Fruit fly (Drosophila melanogaster) whole organism, embryonic: ENCODE results near the gene rb.
A peak's percentile ranks its signal among the peaks of the same experiment; 100 is the strongest.

Experiments used
- Bgb ChIP-seq: fragments of 200-800 bp; sonication (Bioruptor generic); IDR thresholded peaks from 2 replicates; pipeline ENCODE4 v1.3.6; 2022; ENCODE audit warnings: missing biosample characterization, missing genetic modification characterization; ENCODE audit not compliant: partially characterized antibody
- CG10321 ChIP-seq: fragments of 200-800 bp; sonication (Bioruptor generic); IDR thresholded peaks from 2 replicates; pipeline ENCODE4 v1.3.6; 2022; ENCODE audit warnings: missing biosample characterization, missing genetic modification characterization
- CG10462 ChIP-seq: fragments of 200-800 bp; sonication (Bioruptor generic); optimal IDR thresholded peaks from 2 replicates; lab custom pipeline; 2016; ENCODE audit warnings: missing biosample characterization, missing genetic modification characterization
- CG10565 ChIP-seq: fragments of 200-800 bp; sonication (Bioruptor generic); optimal IDR thresholded peaks from 3 replicates; lab custom pipeline; 2016; ENCODE audit warnings: missing biosample characterization, mild to moderate bottlenecking, missing genetic modification characterization
- CG10959 ChIP-seq: fragments of 200-800 bp; sonication (Bioruptor generic); IDR thresholded peaks from 2 replicates; pipeline ENCODE4 v1.3.6; 2022; ENCODE audit warnings: missing biosample characterization, missing genetic modification characterization
- CG11723 ChIP-seq: fragments of 200-800 bp; sonication (Bioruptor generic); optimal IDR thresholded peaks from 2 replicates; lab custom pipeline; 2017; ENCODE audit warnings: missing biosample characterization, mild to moderate bottlenecking, missing genetic modification characterization
- CG13624 ChIP-seq: fragments of 200-800 bp; sonication (Bioruptor generic); optimal IDR thresholded peaks from 2 replicates; lab custom pipeline; 2016; ENCODE audit warnings: missing biosample characterization, missing genetic modification characterization
- CG14014 ChIP-seq: fragments of 200-800 bp; sonication (Bioruptor generic); IDR thresholded peaks from 2 replicates; pipeline ENCODE4 v1.3.6; 2022; ENCODE audit warnings: missing biosample characterization, missing genetic modification characterization
- CG17359 ChIP-seq: fragments of 200-800 bp; sonication (Bioruptor generic); optimal IDR thresholded peaks from 3 replicates; lab custom pipeline; 2018; ENCODE audit warnings: missing biosample characterization, mild to moderate bottlenecking, missing genetic modification characterization, moderate library complexity
- CG17568 ChIP-seq: fragments of 200-800 bp; sonication (Bioruptor generic); optimal IDR thresholded peaks from 2 replicates; lab custom pipeline; 2018; ENCODE audit warnings: missing biosample characterization, mild to moderate bottlenecking, missing genetic modification characterization, moderate library complexity
- CG18011 ChIP-seq: fragments of 200-800 bp; sonication (Bioruptor generic); optimal IDR thresholded peaks from 2 replicates; lab custom pipeline; 2017; ENCODE audit warnings: missing biosample characterization, missing genetic modification characterization, mild to moderate bottlenecking, moderate library complexity, missing genotype
- CG2116 ChIP-seq: fragments of 200-800 bp; sonication (Bioruptor generic); optimal IDR thresholded peaks from 3 replicates; lab custom pipeline; 2018; ENCODE audit warnings: missing biosample characterization, mild to moderate bottlenecking, missing genetic modification characterization
- CG2199 ChIP-seq: fragments of 200-800 bp; sonication (Bioruptor generic); IDR thresholded peaks from 3 replicates; pipeline ENCODE4 v1.3.6; 2022; ENCODE audit warnings: missing biosample characterization, missing genetic modification characterization
- CG2678 ChIP-seq: fragments of 200-800 bp; sonication (Bioruptor generic); optimal IDR thresholded peaks from 3 replicates; lab custom pipeline; 2019; ENCODE audit warnings: missing biosample characterization, mild to moderate bottlenecking, missing genetic modification characterization, moderate library complexity
- CG31441 ChIP-seq: fragments of 200-800 bp; sonication (Bioruptor generic); IDR thresholded peaks from 2 replicates; pipeline ENCODE4 v1.3.6; 2022; ENCODE audit warnings: missing biosample characterization, missing genetic modification characterization
- CG3838 ChIP-seq: fragments of 200-800 bp; sonication (Bioruptor generic); optimal IDR thresholded peaks from 3 replicates; lab custom pipeline; 2016; ENCODE audit warnings: missing biosample characterization, missing genetic modification characterization
- CG3847 ChIP-seq: fragments of 200-800 bp; sonication (Bioruptor generic); IDR thresholded peaks from 2 replicates; pipeline ENCODE4 v1.3.6; 2022; ENCODE audit warnings: missing biosample characterization, missing genetic modification characterization
- CG4404 ChIP-seq: fragments of 200-800 bp; sonication (Bioruptor generic); IDR thresholded peaks from 2 replicates; pipeline ENCODE4 v1.3.6; 2022; ENCODE audit warnings: missing biosample characterization, missing genetic modification characterization
- CG5245 ChIP-seq: fragments of 200-800 bp; sonication (Bioruptor generic); optimal IDR thresholded peaks from 3 replicates; lab custom pipeline; 2016; ENCODE audit warnings: missing biosample characterization, missing genetic modification characterization
- CG6765 ChIP-seq: fragments of 200-800 bp; sonication (Bioruptor generic); optimal IDR thresholded peaks from 3 replicates; lab custom pipeline; 2017; ENCODE audit warnings: missing biosample characterization, mild to moderate bottlenecking, missing genetic modification characterization
- CG6791 ChIP-seq: fragments of 200-800 bp; sonication (Bioruptor generic); IDR thresholded peaks from 3 replicates; pipeline ENCODE4 v1.3.6; 2022; ENCODE audit warnings: missing biosample characterization, missing genetic modification characterization; ENCODE audit not compliant: partially characterized antibody
- CG7928 ChIP-seq: fragments of 200-800 bp; sonication (Bioruptor generic); optimal IDR thresholded peaks from 2 replicates; lab custom pipeline; 2017; ENCODE audit warnings: missing biosample characterization, mild to moderate bottlenecking, missing genetic modification characterization
- CG8765 ChIP-seq: fragments of 200-800 bp; sonication (Bioruptor generic); IDR thresholded peaks from 2 replicates; pipeline ENCODE4 v1.3.6; 2022; ENCODE audit warnings: missing biosample characterization, missing genetic modification characterization
- Camta ChIP-seq: fragments of 200-800 bp; sonication (Bioruptor generic); optimal IDR thresholded peaks from 2 replicates; lab custom pipeline; 2016; ENCODE audit warnings: missing biosample characterization, missing genetic modification characterization
- D19B ChIP-seq: fragments of 200-800 bp; sonication (Bioruptor generic); optimal IDR thresholded peaks from 2 replicates; lab custom pipeline; 2017; ENCODE audit warnings: missing biosample characterization, mild to moderate bottlenecking, missing genetic modification characterization
- Deaf1 ChIP-seq: fragments of 200-800 bp; optimal IDR thresholded peaks from 3 replicates; lab custom pipeline; 2019; ENCODE audit warnings: missing biosample characterization, mild to moderate bottlenecking, missing genetic modification characterization, moderate library complexity
- Dfd ChIP-seq, 2 experiments: fragments of >200 bp; optimal IDR thresholded peaks; 2 replicates each; lab custom pipeline; 2017; ENCODE audit warnings: missing biosample characterization in 2 of 2, missing genetic modification characterization in 2 of 2
- H2.0 ChIP-seq: fragments of 200-800 bp; sonication (Bioruptor generic); IDR thresholded peaks from 2 replicates; pipeline ENCODE4 v1.3.6; 2022; ENCODE audit warnings: missing biosample characterization, missing genetic modification characterization
- Jarid2 ChIP-seq: fragments of 200-800 bp; sonication (Bioruptor generic); optimal IDR thresholded peaks from 3 replicates; lab custom pipeline; 2017; ENCODE audit warnings: mild to moderate bottlenecking, missing biosample characterization, missing genetic modification reagents, missing genetic modification characterization
- Mad ChIP-seq: fragments of 200-800 bp; sonication (Bioruptor generic); optimal IDR thresholded peaks from 2 replicates; lab custom pipeline; 2016; ENCODE audit warnings: missing biosample characterization, missing genetic modification characterization
- NFAT ChIP-seq: fragments of 200-800 bp; sonication (Bioruptor generic); IDR thresholded peaks from 2 replicates; pipeline ENCODE4 v1.3.6; 2022; ENCODE audit warnings: missing biosample characterization, missing genetic modification characterization
- Nf-YB ChIP-seq: fragments of 200-800 bp; sonication (Bioruptor generic); optimal IDR thresholded peaks from 3 replicates; lab custom pipeline; 2019; ENCODE audit warnings: missing biosample characterization, mild to moderate bottlenecking, missing genetic modification characterization, moderate library complexity
- Sry-β ChIP-seq: fragments of 200-800 bp; sonication (Bioruptor generic); optimal IDR thresholded peaks from 2 replicates; lab custom pipeline; 2018; ENCODE audit warnings: missing biosample characterization, mild to moderate bottlenecking, missing genetic modification characterization, moderate library complexity
- Ssrp ChIP-seq: fragments of 200-800 bp; sonication (Bioruptor generic); optimal IDR thresholded peaks from 2 replicates; lab custom pipeline; 2018; ENCODE audit warnings: missing biosample characterization, mild to moderate bottlenecking, missing genetic modification characterization, moderate library complexity
- Xbp1 ChIP-seq: fragments of 200-800 bp; sonication (Bioruptor generic); optimal IDR thresholded peaks from 3 replicates; lab custom pipeline; 2016; ENCODE audit warnings: missing biosample characterization, mild to moderate bottlenecking, missing genetic modification characterization
- btn ChIP-seq: fragments of 200-800 bp; sonication (Bioruptor generic); optimal IDR thresholded peaks from 2 replicates; lab custom pipeline; 2016; ENCODE audit warnings: missing biosample characterization, missing genetic modification characterization
- crol ChIP-seq: fragments of 200-800 bp; sonication (Bioruptor generic); IDR thresholded peaks from 2 replicates; pipeline ENCODE4 v1.3.6; 2022; ENCODE audit warnings: missing biosample characterization, missing genetic modification characterization
- dan ChIP-seq: fragments of 200-800 bp; sonication (Bioruptor generic); IDR thresholded peaks from 2 replicates; pipeline ENCODE4 v1.3.6; 2022; ENCODE audit warnings: missing biosample characterization, missing genetic modification characterization
- esg ChIP-seq: fragments of 200-800 bp; sonication (Bioruptor generic); conservative IDR thresholded peaks from 2 replicates; pipeline ENCODE4 v1.3.6; 2022; ENCODE audit warnings: missing biosample characterization, missing genetic modification characterization
- fd3F ChIP-seq: fragments of 200-800 bp; sonication (Bioruptor generic); optimal IDR thresholded peaks from 2 replicates; lab custom pipeline; 2018; ENCODE audit warnings: missing biosample characterization, mild to moderate bottlenecking, missing genetic modification characterization, moderate library complexity
- gsb-n ChIP-seq: fragments of 200-800 bp; sonication (Bioruptor generic); optimal IDR thresholded peaks from 3 replicates; lab custom pipeline; 2018; ENCODE audit warnings: missing biosample characterization, mild to moderate bottlenecking, missing genetic modification characterization
- gt ChIP-seq: fragments of 200-800 bp; sonication (Bioruptor generic); IDR thresholded peaks from 2 replicates; pipeline ENCODE4 v1.3.6; 2022; ENCODE audit warnings: missing biosample characterization, missing genetic modification characterization
- jing ChIP-seq: fragments of 200-800 bp; sonication (Bioruptor generic); optimal IDR thresholded peaks from 2 replicates; lab custom pipeline; 2018; ENCODE audit warnings: missing biosample characterization, mild to moderate bottlenecking, missing genetic modification characterization
- ken ChIP-seq: fragments of 200-800 bp; sonication (Bioruptor generic); IDR thresholded peaks from 3 replicates; pipeline ENCODE4 v1.3.6; 2022; ENCODE audit warnings: missing biosample characterization, missing genetic modification characterization
- maf-S ChIP-seq: fragments of 200-800 bp; sonication (Bioruptor generic); optimal IDR thresholded peaks from 2 replicates; lab custom pipeline; 2016; ENCODE audit warnings: missing biosample characterization, missing genetic modification characterization
- nerfin-1 ChIP-seq: fragments of 200-800 bp; sonication (Bioruptor generic); optimal IDR thresholded peaks from 3 replicates; lab custom pipeline; 2019; ENCODE audit warnings: missing biosample characterization, mild to moderate bottlenecking, missing genetic modification characterization, moderate library complexity
- ro ChIP-seq: fragments of 200-800 bp; sonication (Bioruptor generic); IDR thresholded peaks from 2 replicates; pipeline ENCODE4 v1.3.6; 2022; ENCODE audit warnings: missing biosample characterization, missing genetic modification characterization
- shn ChIP-seq: fragments of 200-800 bp; sonication (Bioruptor generic); optimal IDR thresholded peaks from 3 replicates; lab custom pipeline; 2016; ENCODE audit warnings: missing biosample characterization, missing genetic modification characterization
- slou ChIP-seq: fragments of 200-800 bp; sonication (Bioruptor generic); optimal IDR thresholded peaks from 3 replicates; lab custom pipeline; 2016; ENCODE audit warnings: missing biosample characterization, missing genetic modification characterization
- ssp ChIP-seq: fragments of 200-800 bp; sonication (Bioruptor generic); IDR thresholded peaks from 2 replicates; pipeline ENCODE4 v1.3.6; 2022; ENCODE audit warnings: missing biosample characterization, missing genetic modification characterization
- tll ChIP-seq, 2 experiments: fragments of 200-800 bp in 1 of 2; fragments of >200 bp in 1 of 2; sonication (Bioruptor generic) in 1 of 2; optimal IDR thresholded peaks; 2 replicates each; lab custom pipeline; 2017 to 2019; ENCODE audit warnings: missing biosample characterization in 2 of 2, missing genetic modification characterization in 2 of 2, mild to moderate bottlenecking in 1 of 2, moderate library complexity in 1 of 2
- z ChIP-seq: fragments of 200-800 bp; sonication (Bioruptor generic); IDR thresholded peaks from 3 replicates; pipeline ENCODE4 v1.3.6; 2022; ENCODE audit warnings: missing biosample characterization, missing genetic modification characterization

The rb gene

DNA sequence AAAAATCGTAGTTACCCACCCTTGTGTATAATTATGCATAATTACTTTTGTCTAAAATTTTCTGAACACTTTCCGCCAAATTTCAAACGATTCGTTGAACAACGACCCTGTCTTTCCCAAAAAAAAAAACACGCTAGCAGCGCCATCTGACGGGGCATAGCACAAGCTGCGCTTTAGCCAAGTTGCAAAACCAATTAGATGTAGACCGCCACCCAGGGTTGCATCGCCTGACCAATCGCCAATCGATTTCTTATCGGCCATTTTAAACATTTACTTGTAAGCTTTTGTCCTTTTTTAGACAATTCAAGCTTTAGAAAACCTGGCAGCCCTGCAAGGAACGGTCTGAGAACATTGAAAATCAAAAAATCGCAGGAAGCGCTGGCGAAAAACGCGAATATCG lies 10.5 kb downstream of the rb start, which contains the start of gene CG3556 (continued):
- TF ChIP-seq CG7928 (GFP tag; lab: Kevin White, UChicago) (peak; percentile 68), shn (GFP tag; lab: Kevin White, UChicago) (peak; percentile 30), maf-S (GFP tag; lab: Kevin White, UChicago) (no peak), Xbp1 (GFP tag; lab: Kevin White, UChicago) (peak; percentile 40), gsb-n (no peak), esg (GFP tag; lab: Robert Waterston, UW) (0 out of 2 replicates have a peak, but pooled peaks have one; percentile 5), Bgb (GFP tag; lab: Robert Waterston, UW) (peak; percentile 78), CG6765 (GFP tag; lab: Kevin White, UChicago) (no peak), CG10462 (GFP tag; lab: Kevin White, UChicago) (no peak), CG5245 (GFP tag; lab: Kevin White, UChicago) (no peak), H2.0 (GFP tag; lab: Robert Waterston, UW) (no peak), CG17568 (GFP tag; lab: Kevin White, UChicago) (no peak), Ssrp (tag; lab: Kevin White, UChicago) (peak; percentile 5), CG3847 (GFP tag; lab: Robert Waterston, UW) (peak; percentile 60), CG10959 (GFP tag; lab: Robert Waterston, UW) (peak; percentile 45; the same call in 1 of the 2 replicates), z (GFP tag; lab: Robert Waterston, UW) (no peak), CG4404 (no peak), ssp (GFP tag; lab: Robert Waterston, UW) (peak; percentile 52), CG3838 (GFP tag; lab: Kevin White, UChicago) (no peak), CG10565 (GFP tag; lab: Kevin White, UChicago) (no peak), CG8765 (GFP tag; lab: Robert Waterston, UW) (no peak), CG31441 (no peak), tll (GFP tag; optimal IDR thresholded peaks at IDR 0.05; lab: Kevin White, UChicago) (no peak), CG17359 (peak; percentile 32), ken (peak; percentile 63; the same call in 2 of the 3 replicates), CG13624 (GFP tag; lab: Kevin White, UChicago) (peak; percentile 55), Jarid2 (GFP tag; lab: Kevin White, UChicago) (no peak), CG18011 (no peak), Dfd (GFP tag; optimal IDR thresholded peaks at IDR 0.05; lab: Kevin White, UChicago) (no peak), CG6791 (peak; percentile 80), CG14014 (GFP tag; lab: Robert Waterston, UW) (peak; percentile 54; the same call in 1 of the 2 replicates), slou (GFP tag; lab: Kevin White, UChicago) (no peak), dan (GFP tag; lab: Robert Waterston, UW) (no peak), crol (GFP tag; lab: Robert Waterston, UW) (no peak), jing (GFP tag; lab: Kevin White, UChicago) (no peak), btn (peak; percentile 34), NFAT (GFP tag; lab: Robert Waterston, UW) (0 out of 2 replicates have a peak, but pooled peaks have one; percentile 58), ro (GFP tag; lab: Robert Waterston, UW) (no peak), CG2116 (peak; percentile 99), CG2678 (no peak), CG11723 (no peak), D19B (GFP tag; lab: Kevin White, UChicago) (no peak), Sry-β (no peak), CG10321 (GFP tag; lab: Robert Waterston, UW) (no peak), gt (no peak), fd3F (GFP tag; lab: Kevin White, UChicago) (no peak), Mad (GFP tag; lab: Kevin White, UChicago) (peak; percentile 11), Camta (no peak), CG2199 (GFP tag; lab: Robert Waterston, UW) (no peak), Nf-YB (GFP tag; lab: Kevin White, UChicago) (peak; percentile 22), Deaf1 (tag; lab: Kevin White, UChicago) (no peak), nerfin-1 (no peak)
